Fruit fly (Drosophila melanogaster) Kc167 (cell line): ENCODE data around the gene CG32024.

Experiments used
- Myc ChIP-seq: fragments of >200 bp; optimal IDR thresholded peaks from 2 replicates; lab custom pipeline; 2017; ENCODE audit warnings: missing external identifiers
- Sin3A ChIP-seq: fragments of >200 bp; optimal IDR thresholded peaks from 2 replicates; lab custom pipeline; 2018; ENCODE audit warnings: missing external identifiers
- h ChIP-seq: fragments of >200 bp; optimal IDR thresholded peaks from 3 replicates; lab custom pipeline; 2018; ENCODE audit warnings: missing external identifiers
- insv ChIP-seq: fragments of >200 bp; optimal IDR thresholded peaks from 3 replicates; lab custom pipeline; 2018; ENCODE audit warnings: missing external identifiers
- psq ChIP-seq: fragments of >200 bp; optimal IDR thresholded peaks from 2 replicates; lab custom pipeline; 2017; ENCODE audit warnings: missing external identifiers
- ttk ChIP-seq: sonication (Bioruptor generic); optimal IDR thresholded peaks from 2 replicates; lab custom pipeline; 2017; ENCODE audit warnings: missing external identifiers

The CG32024 gene

DNA sequence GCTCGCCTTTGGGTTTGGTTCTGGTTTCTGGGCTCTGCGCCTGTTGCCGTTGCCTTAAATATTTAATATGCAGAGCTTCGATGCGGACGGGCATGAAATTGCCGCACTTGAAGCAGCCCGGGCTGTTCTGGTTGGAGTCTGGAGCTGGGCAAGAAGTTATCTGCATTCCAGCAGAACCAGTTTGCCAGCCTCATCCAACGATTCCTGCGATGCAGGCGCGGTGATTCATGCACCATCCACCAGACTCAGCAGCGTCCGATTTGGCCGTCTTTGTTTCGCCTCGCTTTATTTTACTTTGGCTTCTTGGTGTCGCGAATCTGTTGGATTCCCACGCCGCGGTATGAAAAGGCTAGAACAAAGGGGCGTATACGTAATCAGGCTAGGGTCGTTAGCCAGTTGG, 12.0 kb downstream of the CG32024 start:
- TF ChIP-seq insv = no peak
- TF ChIP-seq Sin3A (lab: Kevin White, UChicago) = no peak
- TF ChIP-seq h (lab: Kevin White, UChicago) = no peak
- TF ChIP-seq ttk (lab: Kevin White, UChicago) = no peak
- TF ChIP-seq psq (lab: Kevin White, UChicago) = no peak
- no peak for TF ChIP-seq Myc

DNA sequence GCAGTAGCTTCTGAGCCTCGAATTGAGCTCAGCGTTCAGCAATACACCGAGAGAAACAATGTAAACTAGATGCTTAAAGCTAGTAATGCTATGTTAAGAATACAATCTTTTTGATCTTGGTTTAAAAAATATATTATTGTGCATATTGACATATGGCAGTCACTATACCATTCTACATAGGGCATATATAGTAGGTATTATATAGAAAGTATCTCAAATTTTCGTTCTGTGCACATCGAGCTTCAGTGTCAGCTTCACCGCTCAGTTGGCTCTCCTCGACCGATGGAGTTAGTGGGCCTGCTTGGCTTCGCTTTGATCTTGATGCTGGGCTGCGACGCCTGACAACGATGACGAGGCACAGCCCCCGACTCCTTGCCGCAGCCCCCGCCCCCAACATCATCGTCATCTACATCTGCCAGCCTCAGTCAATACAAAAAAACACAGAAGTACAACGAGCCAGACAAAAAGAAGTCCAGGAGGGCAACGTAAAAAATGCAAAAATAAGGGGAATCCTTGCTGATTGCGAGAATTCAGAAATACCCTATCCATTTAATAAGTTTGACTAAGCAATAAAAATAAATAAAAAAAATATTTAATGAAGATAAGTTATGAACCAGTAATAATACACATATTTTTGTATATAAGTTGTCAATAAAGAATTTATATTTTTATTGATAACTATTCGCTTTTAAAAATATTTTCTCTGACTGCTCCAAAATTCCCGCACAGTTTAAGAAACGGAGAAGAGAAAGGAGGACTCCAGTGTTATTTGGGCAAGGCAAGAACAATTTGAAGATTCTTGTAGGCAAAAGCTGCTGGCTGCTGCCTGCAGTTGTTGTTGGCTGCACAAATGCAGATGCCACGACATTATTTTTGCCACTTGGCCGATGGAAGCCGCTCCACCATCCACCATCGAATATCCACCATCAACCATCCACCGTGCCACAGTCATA, 14.6 kb downstream of the CG32024 start:
- TF ChIP-seq psq (lab: Kevin White, UChicago) (no peak), Myc (no peak), insv (no peak), Sin3A (lab: Kevin White, UChicago) (no peak)

DNA sequence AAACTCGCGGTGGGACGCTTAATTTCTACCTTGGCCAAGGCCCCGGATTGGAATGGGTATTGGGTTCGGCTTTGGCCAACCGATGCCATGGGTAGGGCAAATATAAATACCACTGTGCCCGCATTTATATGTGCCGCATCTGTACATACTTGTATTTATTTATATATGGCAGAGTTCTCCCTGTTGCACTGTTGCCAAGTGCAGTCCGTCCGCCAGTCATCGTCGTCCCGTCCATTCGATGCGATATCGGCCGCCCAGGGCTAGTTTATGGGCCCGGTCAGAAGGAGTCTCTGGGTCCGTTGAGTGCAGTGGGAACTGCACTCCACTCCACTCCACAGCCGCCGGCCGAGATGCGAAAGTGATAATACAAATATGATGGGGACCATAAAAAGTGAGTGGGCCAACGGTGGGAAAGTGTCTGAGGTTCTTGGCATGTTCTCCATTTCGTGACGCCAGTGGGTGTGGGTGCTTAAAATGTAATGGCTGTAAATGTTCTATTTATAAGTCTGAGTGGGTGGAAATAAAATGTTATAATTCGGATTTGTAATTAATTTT, 15.6 kb downstream of the CG32024 start:
- TF ChIP-seq ttk (lab: Kevin White, UChicago) = no peak
- no peak for TF ChIP-seq insv
- TF ChIP-seq Myc = no peak
- TF ChIP-seq Sin3A (lab: Kevin White, UChicago) = no peak
- no peak for TF ChIP-seq psq (lab: Kevin White, UChicago)
- TF ChIP-seq h (lab: Kevin White, UChicago) = no peak

DNA sequence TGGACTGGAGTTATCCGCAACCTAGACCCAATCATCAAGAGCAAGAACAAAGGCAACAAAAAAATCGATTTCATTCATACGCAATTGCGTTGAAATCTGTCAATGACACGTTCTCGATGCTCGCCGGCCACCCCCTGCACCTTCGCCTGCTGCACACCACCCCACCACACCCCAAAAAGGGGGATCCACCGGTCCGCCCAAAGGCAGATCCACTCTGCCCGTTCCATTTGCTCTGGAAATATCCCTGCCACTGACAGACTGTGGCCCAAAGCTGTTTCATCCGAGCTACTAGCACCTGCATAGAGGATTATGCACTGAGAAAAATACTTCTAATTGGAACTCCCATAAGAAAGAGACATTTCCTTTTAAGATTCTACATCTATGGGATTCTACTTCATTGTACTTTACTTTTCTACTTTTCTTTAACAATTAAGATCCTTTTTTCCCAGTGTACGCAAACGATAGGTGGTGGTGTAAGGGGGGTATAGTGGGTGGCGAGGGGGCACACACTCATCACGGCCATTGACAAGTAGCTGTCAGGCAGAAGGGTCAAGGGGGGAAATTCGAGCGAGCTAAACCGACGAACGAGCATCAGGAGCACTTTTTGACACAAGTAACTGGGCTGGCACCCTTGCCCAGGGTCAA, 16.5 kb downstream of the CG32024 start:
- TF ChIP-seq psq (lab: Kevin White, UChicago) (no peak), h (lab: Kevin White, UChicago) (no peak), insv (no peak), Myc (no peak), Sin3A (lab: Kevin White, UChicago) (no peak), ttk (lab: Kevin White, UChicago) (no peak)

DNA sequence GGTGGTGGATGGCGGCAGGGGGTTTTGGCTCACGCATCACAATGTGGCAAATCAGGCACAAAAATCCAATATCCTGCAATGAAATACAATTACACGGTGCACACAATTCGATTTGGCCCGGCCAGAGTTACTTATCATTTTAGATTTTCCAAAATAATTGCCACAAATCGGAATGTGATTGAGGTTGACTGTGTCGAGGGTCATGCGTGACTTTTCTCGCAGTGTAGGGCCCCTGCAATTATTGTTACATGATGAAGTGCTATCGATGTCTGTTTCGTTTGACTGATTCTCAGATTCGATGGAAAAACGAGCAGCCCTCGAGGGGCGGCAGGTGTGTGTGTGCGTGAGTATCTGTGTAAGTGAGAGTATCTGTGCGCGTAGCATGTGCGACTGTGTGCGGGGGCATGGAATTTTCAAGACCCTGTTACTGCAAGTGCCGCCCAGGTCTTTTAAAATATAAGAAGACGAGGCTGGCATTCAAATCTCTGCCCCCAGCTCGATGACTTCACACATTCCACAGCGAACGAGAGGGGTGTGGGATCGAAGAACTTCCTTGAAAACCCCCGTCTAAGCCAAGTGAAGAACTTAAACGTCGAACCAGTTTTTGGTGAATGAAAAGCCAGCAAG, 17.1 kb downstream of the CG32024 start:
- TF ChIP-seq ttk (lab: Kevin White, UChicago) (no peak), insv (no peak), psq (lab: Kevin White, UChicago) (no peak), Sin3A (lab: Kevin White, UChicago) (no peak), Myc (no peak), h (lab: Kevin White, UChicago) (no peak)

DNA sequence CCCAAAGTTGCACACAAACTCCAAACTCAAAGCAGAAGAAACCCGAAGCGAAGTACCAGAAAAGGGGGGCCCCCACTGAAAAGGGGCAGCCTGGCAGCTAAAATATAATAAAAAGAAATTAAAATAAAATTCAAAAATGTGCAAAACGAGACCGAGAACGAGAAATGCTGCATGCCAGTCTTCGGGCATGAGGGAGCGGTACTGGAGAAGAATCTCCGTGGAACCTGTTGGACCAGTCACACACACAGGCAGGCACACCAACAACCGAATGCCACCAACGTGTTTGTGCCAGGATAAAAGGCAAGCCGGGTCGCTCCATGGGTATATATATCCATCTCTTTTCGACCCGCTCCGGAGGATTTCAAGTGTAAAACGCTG, 17.6 kb downstream of the CG32024 start:
- TF ChIP-seq h (lab: Kevin White, UChicago) (no peak), insv (no peak), psq (lab: Kevin White, UChicago) (no peak)

DNA sequence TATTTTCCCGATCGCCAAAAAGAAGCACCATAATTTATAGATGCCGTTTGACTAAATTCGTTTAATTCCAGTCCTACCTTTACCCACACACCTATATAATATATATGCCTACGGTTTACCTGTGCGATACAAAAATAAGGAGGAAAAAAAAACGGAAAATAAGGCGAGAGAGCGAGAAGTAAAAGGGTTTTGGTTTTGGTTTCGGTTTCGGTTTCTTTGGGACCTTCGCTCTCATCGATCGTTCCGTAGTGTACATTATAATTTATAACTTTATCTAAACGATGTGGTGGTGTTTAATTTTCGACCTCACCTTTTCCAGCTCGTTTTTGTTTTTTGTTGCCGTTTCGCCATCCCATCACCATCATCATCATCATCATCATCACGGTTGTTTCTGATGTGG, 18.2 kb downstream of the CG32024 start:
- TF ChIP-seq Sin3A (lab: Kevin White, UChicago) (no peak), h (lab: Kevin White, UChicago) (no peak), psq (lab: Kevin White, UChicago) (no peak), insv (no peak), ttk (lab: Kevin White, UChicago) (no peak), Myc (no peak)

DNA sequence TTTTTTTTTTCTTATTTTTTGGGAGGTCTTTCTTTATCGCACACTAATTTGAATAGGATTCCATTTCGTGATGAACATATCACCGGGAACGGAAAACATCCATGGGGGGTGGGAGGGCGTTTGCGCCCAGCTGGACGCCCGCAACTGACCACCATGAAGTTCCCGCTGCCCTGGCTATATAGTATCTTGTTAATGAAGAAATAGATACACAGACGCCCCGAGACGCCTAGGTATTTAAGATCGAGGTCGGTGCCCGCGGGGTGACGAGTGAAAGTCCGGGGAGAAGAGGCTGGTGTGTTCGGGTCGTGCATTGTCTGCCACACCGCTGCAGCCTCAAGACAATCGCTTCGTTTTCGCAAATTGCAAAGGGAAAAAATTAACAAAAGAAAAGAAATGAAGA, 18.6 kb downstream of the CG32024 start:
- TF ChIP-seq Sin3A (lab: Kevin White, UChicago) (no peak), h (lab: Kevin White, UChicago) (no peak), Myc (no peak), ttk (lab: Kevin White, UChicago) (no peak), psq (lab: Kevin White, UChicago) (no peak), insv (no peak)

DNA sequence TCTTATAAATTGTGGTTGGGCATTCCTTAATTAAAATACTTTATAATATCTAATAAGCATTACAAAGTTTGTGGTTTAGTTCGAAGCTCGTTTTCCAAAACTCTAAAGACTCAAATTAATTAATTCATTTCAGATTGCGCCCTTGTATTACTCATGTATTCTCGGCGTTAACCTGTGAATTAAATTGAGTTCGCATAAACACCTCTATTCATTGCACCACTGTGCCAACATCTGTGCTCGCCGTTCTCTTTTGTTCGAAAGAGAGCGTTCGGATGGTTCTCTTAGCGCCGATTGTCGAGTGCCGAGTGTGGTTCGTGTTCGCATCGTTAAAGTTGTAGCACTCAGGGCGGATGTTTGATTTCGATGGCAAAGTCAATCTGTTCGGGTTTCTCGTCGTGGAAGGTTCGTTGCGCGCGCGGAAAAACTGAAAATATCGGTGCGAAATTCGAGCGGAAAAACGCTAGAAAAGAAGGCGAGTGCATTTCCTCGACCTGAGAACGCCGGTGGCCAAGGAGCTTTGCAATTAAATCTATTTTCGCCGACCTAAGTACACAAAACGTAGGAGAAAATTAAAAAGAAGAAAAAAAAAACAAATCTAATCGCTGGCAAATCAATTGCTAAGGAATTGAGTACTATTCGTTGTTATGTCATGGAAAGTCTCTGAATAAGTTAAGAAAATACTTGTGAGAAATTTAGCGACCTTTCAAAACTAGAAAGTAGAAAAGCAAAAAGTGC, 19.9 kb downstream of the CG32024 start, which contains the start of gene dally:
TSS of gene dally (plus strand) at position 373 of the 735 bp plus-strand sequence.
- no peak for TF ChIP-seq Myc
- TF ChIP-seq insv = no peak
- TF ChIP-seq h (lab: Kevin White, UChicago) = no peak
- no peak for TF ChIP-seq Sin3A (lab: Kevin White, UChicago)
- TF ChIP-seq ttk (lab: Kevin White, UChicago) = no peak
- TF ChIP-seq psq (lab: Kevin White, UChicago) = no peak

DNA sequence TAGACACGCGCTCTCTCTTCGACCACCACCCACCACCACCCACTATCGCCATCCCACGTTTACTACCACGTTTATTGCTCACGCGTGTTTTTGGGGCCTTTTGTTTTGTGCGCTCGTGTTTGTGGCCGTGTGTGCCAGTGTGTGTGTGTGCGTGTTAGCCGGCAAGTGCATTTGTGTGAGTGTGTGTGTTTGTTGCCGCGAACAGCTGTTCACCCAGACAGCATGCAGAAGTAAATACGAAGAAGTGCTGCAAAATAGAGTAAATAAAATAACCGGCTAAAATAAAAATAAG, 20.4 kb downstream of the CG32024 start:
- TF ChIP-seq h (lab: Kevin White, UChicago) (no peak), Myc (no peak), ttk (lab: Kevin White, UChicago) (no peak), psq (lab: Kevin White, UChicago) (no peak), Sin3A (lab: Kevin White, UChicago) (no peak), insv (no peak)

DNA sequence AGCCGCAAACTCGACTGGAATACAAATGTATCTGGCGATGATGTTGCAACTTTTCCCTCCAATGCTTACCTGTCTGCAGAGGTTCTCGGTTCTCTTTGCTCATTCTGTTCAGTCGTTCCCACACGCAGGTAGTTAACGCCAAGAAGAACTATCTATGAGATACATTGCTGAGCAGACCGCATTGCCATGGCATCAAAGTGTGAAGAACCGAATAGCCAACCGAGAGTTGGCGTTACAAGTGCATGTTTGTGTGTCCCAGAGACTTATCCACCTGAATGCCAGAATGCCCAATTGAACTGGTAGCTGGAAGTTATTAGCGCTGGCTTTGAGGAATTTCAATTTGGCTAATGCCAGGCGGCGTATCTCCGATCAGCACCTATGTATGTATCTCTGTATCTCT, 22.2 kb downstream of the CG32024 start:
- TF ChIP-seq psq (lab: Kevin White, UChicago) (no peak), insv (no peak), ttk (lab: Kevin White, UChicago) (no peak), Sin3A (lab: Kevin White, UChicago) (no peak), Myc (no peak), h (lab: Kevin White, UChicago) (no peak)
